Worm (Caenorhabditis elegans) whole organism, early embryonic: ENCODE data around the gene T01G6.1.

ENCODE experiments used
- B0310.2 ChIP-seq: sonication (generic microtip); optimal IDR thresholded peaks from 2 replicates; lab custom pipeline; 2016; ENCODE audit warnings: mild to moderate bottlenecking, missing genetic modification characterization, missing compliant biosample characterization
- F13C5.2 ChIP-seq: sonication (generic microtip); optimal IDR thresholded peaks from 2 replicates; lab custom pipeline; 2017; ENCODE audit warnings: mild to moderate bottlenecking, missing genetic modification characterization, inconsistent platforms, missing compliant biosample characterization
- aly-1 ChIP-seq: sonication (generic microtip); optimal IDR thresholded peaks from 2 replicates; lab custom pipeline; 2016; ENCODE audit warnings: missing genetic modification characterization, missing compliant biosample characterization
- ama-1 ChIP-seq: fragments of 150-350 bp; optimal IDR thresholded peaks from 2 replicates; lab custom pipeline; 2014
- ceh-13 ChIP-seq: fragments of 200-800 bp; sonication (Bioruptor generic); optimal IDR thresholded peaks from 2 replicates; lab custom pipeline; 2018; ENCODE audit warnings: mild to moderate bottlenecking, missing genetic modification characterization, missing compliant biosample characterization
- ceh-36 ChIP-seq: sonication (generic microtip); optimal IDR thresholded peaks from 2 replicates; lab custom pipeline; 2016; ENCODE audit warnings: missing genetic modification characterization, inconsistent platforms, missing compliant biosample characterization
- ets-7 ChIP-seq: sonication (generic microtip); optimal IDR thresholded peaks from 2 replicates; lab custom pipeline; 2016; ENCODE audit warnings: missing genotype, missing genetic modification characterization, missing compliant biosample characterization
- flt-1 ChIP-seq: fragments of 200-800 bp; sonication (Bioruptor generic); IDR thresholded peaks from 2 replicates; pipeline ENCODE4 v1.3.6; 2022; ENCODE audit warnings: missing genetic modification characterization, missing compliant biosample characterization
- hmbx-1 ChIP-seq: sonication (generic microtip); optimal IDR thresholded peaks from 2 replicates; lab custom pipeline; 2016; ENCODE audit warnings: mild to moderate bottlenecking, missing genetic modification characterization, missing compliant biosample characterization
- hmg-4 ChIP-seq: fragments of 200-800 bp; sonication (Bioruptor generic); optimal IDR thresholded peaks from 2 replicates; lab custom pipeline; 2018; ENCODE audit warnings: mild to moderate bottlenecking, missing genetic modification characterization, missing compliant biosample characterization
- hnd-1 ChIP-seq: sonication (generic microtip); optimal IDR thresholded peaks from 2 replicates; lab custom pipeline; 2016; ENCODE audit warnings: missing genetic modification characterization, missing compliant biosample characterization
- pes-1 ChIP-seq: fragments of 200-800 bp; sonication (Bioruptor generic); IDR thresholded peaks from 2 replicates; pipeline ENCODE4 v1.3.6; 2022; ENCODE audit warnings: missing genetic modification reagents, missing genetic modification characterization, missing compliant biosample characterization
- scrt-1 ChIP-seq: fragments of 200-800 bp; sonication (Bioruptor generic); IDR thresholded peaks from 2 replicates; pipeline ENCODE4 v1.3.6; 2022; ENCODE audit warnings: missing genetic modification characterization, missing compliant biosample characterization
- sea-1 ChIP-seq: fragments of 200-800 bp; sonication (Bioruptor generic); conservative IDR thresholded peaks from 2 replicates; pipeline ENCODE4 v1.3.6; 2022; ENCODE audit warnings: missing genetic modification characterization, missing compliant biosample characterization
- tbx-11 ChIP-seq: fragments of 200-800 bp; sonication (Bioruptor generic); IDR thresholded peaks from 2 replicates; pipeline ENCODE4 v1.3.6; 2022; ENCODE audit warnings: missing genetic modification characterization, missing compliant biosample characterization
- tbx-37 ChIP-seq: fragments of 200-800 bp; sonication (Bioruptor generic); conservative IDR thresholded peaks from 2 replicates; pipeline ENCODE4 v1.3.6; 2022; ENCODE audit warnings: missing genetic modification reagents, missing genetic modification characterization, missing compliant biosample characterization
- tra-4 ChIP-seq: sonication (generic microtip); optimal IDR thresholded peaks from 2 replicates; lab custom pipeline; 2017; ENCODE audit warnings: missing genetic modification characterization, missing compliant biosample characterization

Gene T01G6.1

ce11 chrV:491432-491831, 6.1 kb upstream of the T01G6.1 start, which contains the start of gene str-196:
Gene str-196 (plus strand): TSS chrV:491732.
- no peak for TF ChIP-seq hmg-4 (GFP tag; lab: Kevin White, UChicago)
- TF ChIP-seq sea-1 = no peak
- TF ChIP-seq B0310.2 (tag; lab: Kevin White, UChicago) = no peak
- TF ChIP-seq ceh-36 (tag; lab: Kevin White, UChicago) = no peak
- TF ChIP-seq ceh-13 = no peak
- no peak for TF ChIP-seq aly-1 (tag; lab: Kevin White, UChicago)
- no peak for TF ChIP-seq tbx-11

- TF ChIP-seq pes-1 (no peak), F13C5.2 (tag; lab: Kevin White, UChicago) (no peak), tbx-11 (no peak), aly-1 (tag; lab: Kevin White, UChicago) (no peak), ceh-36 (tag; lab: Kevin White, UChicago) (no peak), hmbx-1 (no peak), flt-1 (no peak), ama-1 (lab: Kevin White, UChicago) (no peak), B0310.2 (tag; lab: Kevin White, UChicago) (no peak), sea-1 (no peak), tbx-37 (GFP tag; lab: Robert Waterston, UW) (no peak), hmg-4 (GFP tag; lab: Kevin White, UChicago) (no peak), ceh-13 (no peak), hnd-1 (tag; lab: Kevin White, UChicago) (no peak), scrt-1 (GFP tag; lab: Robert Waterston, UW) (no peak)
These were observed 3.2 kb upstream of the T01G6.1 start, which contains the start of gene nhr-131 for ce11 chrV:494284-494683. Gene nhr-131 (plus strand): TSS chrV:494370.

ce11 chrV:500535-500934, 3.0 kb downstream of the T01G6.1 start:
- no peak for TF ChIP-seq ceh-13
- TF ChIP-seq sea-1 = no peak
- TF ChIP-seq flt-1 = no peak
- no peak for TF ChIP-seq F13C5.2 (tag; lab: Kevin White, UChicago)
- no peak for TF ChIP-seq pes-1
- TF ChIP-seq ets-7 (tag; lab: Kevin White, UChicago) = no peak
- no peak for TF ChIP-seq aly-1 (tag; lab: Kevin White, UChicago)
- TF ChIP-seq ama-1 (lab: Kevin White, UChicago) = no peak
- TF ChIP-seq B0310.2 (tag; lab: Kevin White, UChicago) = no peak
- no peak for TF ChIP-seq hmbx-1
- no peak for TF ChIP-seq tra-4
- TF ChIP-seq hnd-1 (tag; lab: Kevin White, UChicago) = no peak
- TF ChIP-seq tbx-11 = no peak
- no peak for TF ChIP-seq scrt-1 (GFP tag; lab: Robert Waterston, UW)
- no peak for TF ChIP-seq tbx-37 (GFP tag; lab: Robert Waterston, UW)
- no peak for TF ChIP-seq ceh-36 (tag; lab: Kevin White, UChicago)

- TF ChIP-seq aly-1 (tag; lab: Kevin White, UChicago) (no peak), scrt-1 (GFP tag; lab: Robert Waterston, UW) (no peak), flt-1 (no peak), B0310.2 (tag; lab: Kevin White, UChicago) (no peak), hnd-1 (tag; lab: Kevin White, UChicago) (no peak), ceh-36 (tag; lab: Kevin White, UChicago) (no peak), ets-7 (tag; lab: Kevin White, UChicago) (no peak), F13C5.2 (tag; lab: Kevin White, UChicago) (no peak), pes-1 (no peak), hmg-4 (GFP tag; lab: Kevin White, UChicago) (no peak), hmbx-1 (no peak), tbx-11 (no peak), ama-1 (lab: Kevin White, UChicago) (no peak), ceh-13 (no peak), tra-4 (no peak), sea-1 (no peak), tbx-37 (GFP tag; lab: Robert Waterston, UW) (no peak)
These were observed 3.7 kb downstream of the T01G6.1 start, which contains the start of gene str-256 for ce11 chrV:501230-501629. Gene str-256 (minus strand): TSS chrV:501330.

ce11 chrV:502803-503273, 5.3 kb downstream of the T01G6.1 start, which contains the start of gene T01G6.10:
Gene T01G6.10 (minus strand): TSS chrV:503223.
- TF ChIP-seq ama-1 (lab: Kevin White, UChicago) = no peak
- no peak for TF ChIP-seq tbx-11

ce11 chrV:503728-504127, 6.2 kb downstream of the T01G6.1 start, which contains the start of gene srlf-35:
Gene srlf-35 (plus strand): TSS chrV:504028.
- TF ChIP-seq sea-1 (no peak), hmbx-1 (no peak), tbx-37 (GFP tag; lab: Robert Waterston, UW) (no peak), ceh-36 (tag; lab: Kevin White, UChicago) (no peak), tra-4 (no peak), ceh-13 (no peak), scrt-1 (GFP tag; lab: Robert Waterston, UW) (no peak), ets-7 (tag; lab: Kevin White, UChicago) (no peak)

ce11 chrV:505191-505590, 7.7 kb downstream of the T01G6.1 start, which contains the start of gene srlf-19:
Gene srlf-19 (plus strand): TSS chrV:505491.
- TF ChIP-seq ceh-13 = no peak
- no peak for TF ChIP-seq hmbx-1
- no peak for TF ChIP-seq ceh-36 (tag; lab: Kevin White, UChicago)
- no peak for TF ChIP-seq sea-1
- no peak for TF ChIP-seq tbx-11
- TF ChIP-seq tbx-37 (GFP tag; lab: Robert Waterston, UW) = no peak
- no peak for TF ChIP-seq aly-1 (tag; lab: Kevin White, UChicago)
- no peak for TF ChIP-seq F13C5.2 (tag; lab: Kevin White, UChicago)
- no peak for TF ChIP-seq hmg-4 (GFP tag; lab: Kevin White, UChicago)
- no peak for TF ChIP-seq tra-4
- no peak for TF ChIP-seq hnd-1 (tag; lab: Kevin White, UChicago)
- no peak for TF ChIP-seq ets-7 (tag; lab: Kevin White, UChicago)
- TF ChIP-seq B0310.2 (tag; lab: Kevin White, UChicago) = no peak
- TF ChIP-seq flt-1 = no peak
- TF ChIP-seq pes-1 = no peak
- no peak for TF ChIP-seq scrt-1 (GFP tag; lab: Robert Waterston, UW)
- no peak for TF ChIP-seq ama-1 (lab: Kevin White, UChicago)
